Fruit fly (Drosophila melanogaster) whole organism, embryonic: ENCODE results near the gene Ugt49B2.

Source experiments
- Abd-B ChIP-seq: fragments of 200-800 bp; sonication (Bioruptor generic); optimal IDR thresholded peaks from 2 replicates; lab custom pipeline; 2018; ENCODE audit warnings: missing biosample characterization, mild to moderate bottlenecking, missing genetic modification characterization, moderate library complexity
- BEAF-32 ChIP-seq: fragments of 200-800 bp; sonication (Bioruptor generic); optimal IDR thresholded peaks from 3 replicates; lab custom pipeline; 2017; ENCODE audit warnings: missing biosample characterization, missing genetic modification characterization, mild to moderate bottlenecking, moderate library complexity, missing genetic modification reagents
- Bgb ChIP-seq: fragments of 200-800 bp; sonication (Bioruptor generic); IDR thresholded peaks from 2 replicates; pipeline ENCODE4 v1.3.6; 2022; ENCODE audit warnings: missing biosample characterization, missing genetic modification characterization; ENCODE audit not compliant: partially characterized antibody
- CG12219 ChIP-seq: fragments of 200-800 bp; sonication (Bioruptor generic); optimal IDR thresholded peaks from 3 replicates; lab custom pipeline; 2018; ENCODE audit warnings: missing biosample characterization, mild to moderate bottlenecking, missing genetic modification characterization
- CG1233 ChIP-seq: fragments of 200-800 bp; sonication (Bioruptor generic); optimal IDR thresholded peaks from 4 replicates; lab custom pipeline; 2018; ENCODE audit warnings: missing biosample characterization, mild to moderate bottlenecking, missing genetic modification characterization
- CG13424 ChIP-seq: fragments of 200-800 bp; sonication (Bioruptor generic); optimal IDR thresholded peaks from 2 replicates; lab custom pipeline; 2019; ENCODE audit warnings: missing biosample characterization, mild to moderate bottlenecking, missing genetic modification characterization, moderate library complexity
- CG14050 ChIP-seq: fragments of 200-800 bp; sonication (Bioruptor generic); IDR thresholded peaks from 3 replicates; pipeline ENCODE4 v1.3.6; 2022; ENCODE audit warnings: missing biosample characterization, missing genetic modification characterization
- CG14441 ChIP-seq: fragments of 200-800 bp; sonication (Bioruptor generic); IDR thresholded peaks from 2 replicates; pipeline ENCODE4 v1.3.6; 2022; ENCODE audit warnings: missing biosample characterization, missing genetic modification characterization
- CG16813 ChIP-seq: fragments of 200-800 bp; sonication (Bioruptor generic); IDR thresholded peaks from 3 replicates; pipeline ENCODE4 v1.3.6; 2022; ENCODE audit warnings: missing biosample characterization, missing genetic modification characterization; ENCODE audit not compliant: partially characterized antibody
- CG17359 ChIP-seq: fragments of 200-800 bp; sonication (Bioruptor generic); optimal IDR thresholded peaks from 3 replicates; lab custom pipeline; 2018; ENCODE audit warnings: missing biosample characterization, mild to moderate bottlenecking, missing genetic modification characterization, moderate library complexity
- CG17385 ChIP-seq: fragments of 200-800 bp; sonication (Bioruptor generic); optimal IDR thresholded peaks from 3 replicates; lab custom pipeline; 2018; ENCODE audit warnings: missing biosample characterization, mild to moderate bottlenecking, missing genetic modification characterization
- CG17802 ChIP-seq: fragments of 200-800 bp; sonication (Bioruptor generic); optimal IDR thresholded peaks from 2 replicates; lab custom pipeline; 2018; ENCODE audit warnings: missing biosample characterization, mild to moderate bottlenecking, missing genetic modification characterization, moderate library complexity
- CG18011 ChIP-seq: fragments of 200-800 bp; sonication (Bioruptor generic); optimal IDR thresholded peaks from 2 replicates; lab custom pipeline; 2017; ENCODE audit warnings: missing biosample characterization, missing genetic modification characterization, mild to moderate bottlenecking, moderate library complexity, missing genotype
- CG31365 ChIP-seq: fragments of 200-800 bp; sonication (Bioruptor generic); optimal IDR thresholded peaks from 2 replicates; lab custom pipeline; 2018; ENCODE audit warnings: missing biosample characterization, mild to moderate bottlenecking, missing genetic modification characterization
- CG32767 ChIP-seq: fragments of 200-800 bp; sonication (Bioruptor generic); IDR thresholded peaks from 2 replicates; pipeline ENCODE4 v1.3.6; 2022; ENCODE audit warnings: missing biosample characterization, missing genetic modification characterization
- CG42726 ChIP-seq: fragments of 200-800 bp; sonication (Bioruptor generic); IDR thresholded peaks from 2 replicates; pipeline ENCODE4 v1.3.6; 2022; ENCODE audit warnings: missing biosample characterization, missing genetic modification characterization; ENCODE audit not compliant: partially characterized antibody
- CG4328 ChIP-seq: fragments of 200-800 bp; sonication (Bioruptor generic); optimal IDR thresholded peaks from 3 replicates; lab custom pipeline; 2017; ENCODE audit warnings: missing biosample characterization, missing genetic modification reagents, missing genetic modification characterization
- CG6765 ChIP-seq: fragments of 200-800 bp; sonication (Bioruptor generic); optimal IDR thresholded peaks from 3 replicates; lab custom pipeline; 2017; ENCODE audit warnings: missing biosample characterization, mild to moderate bottlenecking, missing genetic modification characterization
- CG6854 ChIP-seq: fragments of 200-800 bp; sonication (Bioruptor generic); optimal IDR thresholded peaks from 3 replicates; lab custom pipeline; 2017; ENCODE audit warnings: missing biosample characterization, mild to moderate bottlenecking, missing genetic modification characterization
- CG9437 ChIP-seq: fragments of 200-800 bp; sonication (Bioruptor generic); optimal IDR thresholded peaks from 2 replicates; lab custom pipeline; 2018; ENCODE audit warnings: missing biosample characterization, mild to moderate bottlenecking, missing genetic modification characterization
- D19B ChIP-seq: fragments of 200-800 bp; sonication (Bioruptor generic); optimal IDR thresholded peaks from 2 replicates; lab custom pipeline; 2017; ENCODE audit warnings: missing biosample characterization, mild to moderate bottlenecking, missing genetic modification characterization
- Dip3 ChIP-seq: fragments of 200-800 bp; sonication (Bioruptor generic); optimal IDR thresholded peaks from 3 replicates; lab custom pipeline; 2016; ENCODE audit warnings: missing biosample characterization, missing genetic modification characterization
- Ets97D ChIP-seq: fragments of 200-800 bp; sonication (Bioruptor generic); optimal IDR thresholded peaks from 3 replicates; lab custom pipeline; 2016; ENCODE audit warnings: missing biosample characterization, missing genetic modification characterization
- H2.0 ChIP-seq: fragments of 200-800 bp; sonication (Bioruptor generic); IDR thresholded peaks from 2 replicates; pipeline ENCODE4 v1.3.6; 2022; ENCODE audit warnings: missing biosample characterization, missing genetic modification characterization
- HLHmδ ChIP-seq: fragments of 200-800 bp; sonication (Bioruptor generic); optimal IDR thresholded peaks from 2 replicates; lab custom pipeline; 2018; ENCODE audit warnings: missing biosample characterization, mild to moderate bottlenecking, missing genetic modification characterization, moderate library complexity
- Hand ChIP-seq: fragments of 200-800 bp; sonication (Bioruptor generic); optimal IDR thresholded peaks from 2 replicates; lab custom pipeline; 2017; ENCODE audit warnings: mild to moderate bottlenecking, missing biosample characterization, missing genetic modification reagents, missing genetic modification characterization
- Myb ChIP-seq: fragments of 200-800 bp; sonication (Bioruptor generic); optimal IDR thresholded peaks from 2 replicates; lab custom pipeline; 2016; ENCODE audit warnings: missing biosample characterization, missing genetic modification characterization
- NfI ChIP-seq: fragments of 200-800 bp; sonication (Bioruptor generic); optimal IDR thresholded peaks from 3 replicates; lab custom pipeline; 2018; ENCODE audit warnings: missing biosample characterization, mild to moderate bottlenecking, missing genetic modification characterization, moderate library complexity
- Ssrp ChIP-seq: fragments of 200-800 bp; sonication (Bioruptor generic); optimal IDR thresholded peaks from 2 replicates; lab custom pipeline; 2018; ENCODE audit warnings: missing biosample characterization, mild to moderate bottlenecking, missing genetic modification characterization, moderate library complexity
- TFAM ChIP-seq: fragments of 200-800 bp; sonication (Bioruptor generic); optimal IDR thresholded peaks from 2 replicates; lab custom pipeline; 2017; ENCODE audit warnings: missing biosample characterization, missing genetic modification characterization, inconsistent platforms
- ara ChIP-seq: fragments of 200-800 bp; sonication (Bioruptor generic); IDR thresholded peaks from 2 replicates; pipeline ENCODE4 v1.3.6; 2022; ENCODE audit warnings: missing biosample characterization, missing genetic modification characterization
- chif ChIP-seq, 2 experiments: fragments of 200-800 bp; sonication (Bioruptor generic); optimal IDR thresholded peaks; 3 replicates each; lab custom pipeline; 2016; ENCODE audit warnings: missing biosample characterization in 2 of 2, missing genetic modification characterization in 2 of 2
- croc ChIP-seq: fragments of 200-800 bp; sonication (Bioruptor generic); conservative IDR thresholded peaks from 3 replicates; pipeline ENCODE4 v1.3.6; 2022; ENCODE audit warnings: missing biosample characterization, missing genetic modification characterization
- dan ChIP-seq: fragments of 200-800 bp; sonication (Bioruptor generic); IDR thresholded peaks from 2 replicates; pipeline ENCODE4 v1.3.6; 2022; ENCODE audit warnings: missing biosample characterization, missing genetic modification characterization
- emc ChIP-seq: fragments of 200-800 bp; sonication (Bioruptor generic); optimal IDR thresholded peaks from 2 replicates; lab custom pipeline; 2016; ENCODE audit warnings: missing biosample characterization, missing genetic modification characterization
- esg ChIP-seq: fragments of 200-800 bp; sonication (Bioruptor generic); conservative IDR thresholded peaks from 2 replicates; pipeline ENCODE4 v1.3.6; 2022; ENCODE audit warnings: missing biosample characterization, missing genetic modification characterization
- fd102C ChIP-seq: fragments of 200-800 bp; sonication (Bioruptor generic); optimal IDR thresholded peaks from 2 replicates; lab custom pipeline; 2018; ENCODE audit warnings: missing biosample characterization, mild to moderate bottlenecking, missing genetic modification characterization, moderate library complexity
- gce ChIP-seq: fragments of 200-800 bp; sonication (Bioruptor generic); IDR thresholded peaks from 3 replicates; pipeline ENCODE4 v1.3.6; 2022; ENCODE audit warnings: missing biosample characterization, missing genetic modification characterization
- ken ChIP-seq: fragments of 200-800 bp; sonication (Bioruptor generic); IDR thresholded peaks from 3 replicates; pipeline ENCODE4 v1.3.6; 2022; ENCODE audit warnings: missing biosample characterization, missing genetic modification characterization
- org-1 ChIP-seq: fragments of 200-800 bp; sonication (Bioruptor generic); optimal IDR thresholded peaks from 2 replicates; lab custom pipeline; 2017; ENCODE audit warnings: missing biosample characterization, missing genetic modification characterization
- phol ChIP-seq: fragments of 200-800 bp; sonication (Bioruptor generic); optimal IDR thresholded peaks from 3 replicates; lab custom pipeline; 2018; ENCODE audit warnings: missing biosample characterization, mild to moderate bottlenecking, missing genetic modification characterization, moderate library complexity
- ranshi ChIP-seq: fragments of 200-800 bp; sonication (Bioruptor generic); IDR thresholded peaks from 2 replicates; pipeline ENCODE4 v1.3.6; 2022; ENCODE audit warnings: missing biosample characterization, missing genetic modification characterization
- repo ChIP-seq: fragments of 200-800 bp; sonication (Bioruptor generic); optimal IDR thresholded peaks from 2 replicates; lab custom pipeline; 2016; ENCODE audit warnings: missing biosample characterization, missing genetic modification characterization
- shn ChIP-seq: fragments of 200-800 bp; sonication (Bioruptor generic); optimal IDR thresholded peaks from 3 replicates; lab custom pipeline; 2016; ENCODE audit warnings: missing biosample characterization, missing genetic modification characterization
- ttk ChIP-seq: fragments of 200-800 bp; sonication (Bioruptor generic); IDR thresholded peaks from 2 replicates; pipeline ENCODE4 v2.1.2; 2022; ENCODE audit warnings: missing biosample characterization, missing genetic modification characterization
- unpg ChIP-seq: fragments of 200-800 bp; sonication (Bioruptor generic); optimal IDR thresholded peaks from 3 replicates; lab custom pipeline; 2018; ENCODE audit warnings: missing biosample characterization, mild to moderate bottlenecking, missing genetic modification characterization, moderate library complexity
- usp ChIP-seq: fragments of >200 bp; optimal IDR thresholded peaks from 2 replicates; lab custom pipeline; 2017; ENCODE audit warnings: missing biosample characterization, missing genetic modification characterization
- zen2 ChIP-seq: fragments of 200-800 bp; sonication (Bioruptor generic); IDR thresholded peaks from 3 replicates; pipeline ENCODE4 v1.3.6; 2022; ENCODE audit warnings: missing biosample characterization, missing genetic modification characterization; ENCODE audit not compliant: partially characterized antibody

Ugt49B2 gene

dm6 chr3R:21373403-21374326 is 25.9 kb downstream of the Ugt49B2 start (continued):
- TF ChIP-seq CG4328 = peak; percentile 72
- no peak for TF ChIP-seq CG16813
- TF ChIP-seq CG1233 = peak; percentile 48
- no peak for TF ChIP-seq zen2 (GFP tag; lab: Robert Waterston, UW)
- TF ChIP-seq Ets97D (GFP tag; lab: Kevin White, UChicago) = peak; percentile 79
- TF ChIP-seq CG6765 (GFP tag; lab: Kevin White, UChicago) = peak; percentile 21
- no peak for TF ChIP-seq ttk
- peak; percentile 36 for TF ChIP-seq CG17802 (tag; lab: Kevin White, UChicago)
- peak; percentile 51; the same call in 1 of the 2 replicates for TF ChIP-seq ranshi
- TF ChIP-seq esg (GFP tag; lab: Robert Waterston, UW) = no peak
- no peak for TF ChIP-seq shn (GFP tag; lab: Kevin White, UChicago)
- TF ChIP-seq CG17385 (GFP tag; lab: Kevin White, UChicago) = no peak
- TF ChIP-seq CG32767 (GFP tag; lab: Robert Waterston, UW) = no peak
- TF ChIP-seq CG6854 (GFP tag; lab: Kevin White, UChicago) = no peak
- TF ChIP-seq unpg = peak; percentile 32
- no peak for TF ChIP-seq chif (GFP tag; optimal IDR thresholded peaks at IDR 0.05; lab: Kevin White, UChicago)
- TF ChIP-seq CG42726 (GFP tag; lab: Robert Waterston, UW) = no peak
- TF ChIP-seq Ssrp = peak; percentile 46
- TF ChIP-seq CG18011 = no peak
- no peak for TF ChIP-seq CG13424
- TF ChIP-seq H2.0 (GFP tag; lab: Robert Waterston, UW) = no peak
- TF ChIP-seq usp (GFP tag; lab: Kevin White, UChicago) = no peak
- TF ChIP-seq Bgb (GFP tag; lab: Robert Waterston, UW) = peak; percentile 28; the same call in 1 of the 2 replicates
- TF ChIP-seq CG9437 (GFP tag; lab: Kevin White, UChicago) = no peak
- no peak for TF ChIP-seq CG14050 (GFP tag; lab: Robert Waterston, UW)
- no peak for TF ChIP-seq fd102C (GFP tag; lab: Kevin White, UChicago)
- peak; percentile 49 for TF ChIP-seq Myb (GFP tag; lab: Kevin White, UChicago)
- TF ChIP-seq CG14441 (GFP tag; lab: Robert Waterston, UW) = 0 out of 2 replicates have a peak, but pooled peaks have one; percentile 24
- peak; percentile 23 for TF ChIP-seq CG17359 (tag; lab: Kevin White, UChicago)
- TF ChIP-seq emc = no peak
- no peak for TF ChIP-seq D19B (GFP tag; lab: Kevin White, UChicago)
- TF ChIP-seq NfI (GFP tag; lab: Kevin White, UChicago) = peak; percentile 59
- peak; percentile 59 for TF ChIP-seq Abd-B (GFP tag; lab: Kevin White, UChicago)
- TF ChIP-seq Dip3 (GFP tag; lab: Kevin White, UChicago) = no peak
- TF ChIP-seq phol = peak; percentile 88
- no peak for TF ChIP-seq dan (GFP tag; lab: Robert Waterston, UW)
- no peak for TF ChIP-seq TFAM (GFP tag; lab: Kevin White, UChicago)
- no peak for TF ChIP-seq CG12219 (GFP tag; lab: Kevin White, UChicago)
- TF ChIP-seq HLHmδ (GFP tag; lab: Kevin White, UChicago) = no peak
- TF ChIP-seq gce (GFP tag; lab: Robert Waterston, UW) = no peak
- TF ChIP-seq ara = 0 out of 2 replicates have a peak, but pooled peaks have one; percentile 27
- peak; percentile 48 for TF ChIP-seq BEAF-32
- 0 out of 3 replicates have a peak, but pooled peaks have one; percentile 18 for TF ChIP-seq ken (GFP tag; lab: Robert Waterston, UW)
- no peak for TF ChIP-seq Hand (GFP tag; lab: Kevin White, UChicago)
- no peak for TF ChIP-seq repo (GFP tag; lab: Kevin White, UChicago)
- TF ChIP-seq croc = no peak
- no peak for TF ChIP-seq org-1 (GFP tag; lab: Kevin White, UChicago)
- no peak for TF ChIP-seq CG31365 (tag; lab: Kevin White, UChicago)
